Worm (Caenorhabditis elegans) whole organism, L4 larva: ENCODE results near the gene F22D3.4.

Experiments used
- F37D6.2 ChIP-seq: sonication (generic microtip); optimal IDR thresholded peaks from 2 replicates; lab custom pipeline; 2016; ENCODE audit warnings: mild to moderate bottlenecking, missing genetic modification characterization, missing compliant biosample characterization
- T20F7.1 ChIP-seq: fragments of 200-800 bp; sonication (Bioruptor generic); optimal IDR thresholded peaks from 2 replicates; lab custom pipeline; 2018; ENCODE audit warnings: mild to moderate bottlenecking, missing genetic modification characterization, missing compliant biosample characterization
- Y105C5A.15 ChIP-seq: fragments of 200-800 bp; sonication (Bioruptor generic); IDR thresholded peaks from 2 replicates; pipeline ENCODE4 v1.3.6; 2022; ENCODE audit warnings: missing genetic modification characterization, missing compliant biosample characterization
- ZK337.2 ChIP-seq: fragments of 200-800 bp; sonication (Bioruptor generic); IDR thresholded peaks from 2 replicates; pipeline ENCODE4 v1.3.6; 2022; ENCODE audit warnings: missing genetic modification reagents, missing genetic modification characterization, missing compliant biosample characterization
- ZK546.5 ChIP-seq, 2 experiments: sonication (generic microtip); optimal IDR thresholded peaks; 2 replicates each; lab custom pipeline; 2017; ENCODE audit warnings: missing biosample characterization in 2 of 2, missing genetic modification characterization in 2 of 2
- aha-1 ChIP-seq: fragments of 150-350 bp; peaks from one replicate; lab custom pipeline; 2014; ENCODE audit warnings: missing biosample characterization, missing genetic modification characterization
- arid-1 ChIP-seq: fragments of 200-800 bp; sonication (Bioruptor generic); conservative IDR thresholded peaks from 2 replicates; pipeline ENCODE4 v1.3.6; 2022; ENCODE audit warnings: missing genetic modification reagents, missing genetic modification characterization, missing compliant biosample characterization
- ceh-32 ChIP-seq: sonication (generic microtip); optimal IDR thresholded peaks from 2 replicates; lab custom pipeline; 2016; ENCODE audit warnings: mild to moderate bottlenecking, missing genetic modification characterization, missing compliant biosample characterization; ENCODE audit not compliant: poor library complexity
- ctbp-1 ChIP-seq: fragments of 200-800 bp; sonication (Bioruptor generic); IDR thresholded peaks from 2 replicates; pipeline ENCODE4 v1.3.6; 2022; ENCODE audit warnings: missing genetic modification reagents, missing genetic modification characterization, missing compliant biosample characterization
- dmd-6 ChIP-seq: fragments of 200-800 bp; sonication (Bioruptor generic); IDR thresholded peaks from 2 replicates; pipeline ENCODE4 v1.3.6; 2022; ENCODE audit warnings: missing genetic modification reagents, missing genetic modification characterization, missing compliant biosample characterization
- dmd-9 ChIP-seq: fragments of 200-800 bp; sonication (Bioruptor generic); IDR thresholded peaks from 2 replicates; pipeline ENCODE4 v1.3.6; 2022; ENCODE audit warnings: missing genetic modification reagents, missing genetic modification characterization, missing compliant biosample characterization
- dpl-1 ChIP-seq: fragments of 150-350 bp; optimal IDR thresholded peaks from 2 replicates; lab custom pipeline; 2014; ENCODE audit warnings: missing biosample characterization, missing genetic modification reagents, missing genetic modification characterization
- dve-1 ChIP-seq: sonication (generic microtip); optimal IDR thresholded peaks from 2 replicates; lab custom pipeline; 2017; ENCODE audit warnings: antibody characterized with exemption, mild to moderate bottlenecking, missing genetic modification characterization, missing compliant biosample characterization; ENCODE audit not compliant: insufficient read depth
- fos-1 ChIP-seq: fragments of 150-350 bp; optimal IDR thresholded peaks from 2 replicates; lab custom pipeline; 2014; ENCODE audit warnings: missing biosample characterization, missing genetic modification characterization
- gei-8 ChIP-seq: fragments of 200-800 bp; sonication (Bioruptor generic); optimal IDR thresholded peaks from 2 replicates; lab custom pipeline; 2018; ENCODE audit warnings: mild to moderate bottlenecking, missing genetic modification characterization, missing compliant biosample characterization
- hif-1 ChIP-seq, 2 experiments: sonication (generic microtip); optimal IDR thresholded peaks; 2 replicates each; lab custom pipeline; 2016 to 2017; ENCODE audit warnings: missing compliant biosample characterization in 2 of 2, missing genetic modification characterization in 2 of 2, missing genetic modification reagents in 2 of 2, missing genotype in 2 of 2, mild to moderate bottlenecking in 1 of 2
- hlh-11 ChIP-seq: fragments of 200-800 bp; sonication (Bioruptor generic); optimal IDR thresholded peaks from 2 replicates; lab custom pipeline; 2018; ENCODE audit warnings: mild to moderate bottlenecking, missing genetic modification characterization, missing compliant biosample characterization
- hlh-30 ChIP-seq: sonication (generic microtip); optimal IDR thresholded peaks from 2 replicates; lab custom pipeline; 2017; ENCODE audit warnings: antibody characterized with exemption, mild to moderate bottlenecking, missing genetic modification characterization, missing compliant biosample characterization; ENCODE audit not compliant: insufficient read depth
- lim-7 ChIP-seq: fragments of 200-800 bp; sonication (Bioruptor generic); IDR thresholded peaks from 2 replicates; pipeline ENCODE4 v1.3.6; 2022; ENCODE audit warnings: missing genetic modification characterization, missing compliant biosample characterization
- lin-13 ChIP-seq: fragments of 150-350 bp; optimal IDR thresholded peaks from 2 replicates; lab custom pipeline; 2014; ENCODE audit warnings: missing biosample characterization, missing genetic modification reagents, missing genetic modification characterization
- lin-38 ChIP-seq: fragments of 200-800 bp; sonication (Bioruptor generic); IDR thresholded peaks from 2 replicates; pipeline ENCODE4 v1.3.6; 2022; ENCODE audit warnings: missing genetic modification reagents, missing genetic modification characterization, missing compliant biosample characterization
- lsy-2 ChIP-seq, 2 experiments: fragments of 150-350 bp in 1 of 2; sonication (generic microtip) in 1 of 2; optimal IDR thresholded peaks; 2 replicates each; lab custom pipeline; 2014 to 2017; ENCODE audit warnings: missing biosample characterization in 2 of 2, missing genetic modification characterization in 2 of 2
- madf-9 ChIP-seq: fragments of 200-800 bp; sonication (Bioruptor generic); conservative IDR thresholded peaks from 2 replicates; pipeline ENCODE4 v1.3.6; 2022; ENCODE audit warnings: missing genetic modification reagents, missing genetic modification characterization, missing compliant biosample characterization
- mxl-3 ChIP-seq: fragments of 200-800 bp; sonication (Bioruptor generic); optimal IDR thresholded peaks from 2 replicates; lab custom pipeline; 2018; ENCODE audit warnings: mild to moderate bottlenecking, missing genetic modification characterization, missing compliant biosample characterization
- nhr-237 ChIP-seq: sonication (generic microtip); optimal IDR thresholded peaks from 2 replicates; lab custom pipeline; 2017; ENCODE audit warnings: missing biosample characterization, missing genetic modification characterization
- nhr-25 ChIP-seq: sonication (generic microtip); optimal IDR thresholded peaks from 2 replicates; lab custom pipeline; 2017; ENCODE audit warnings: missing genetic modification characterization, mild to moderate bottlenecking, missing compliant biosample characterization, antibody characterized with exemption, moderate library complexity, borderline replicate concordance; ENCODE audit not compliant: insufficient read depth
- nhr-28 ChIP-seq: fragments of 150-350 bp; optimal IDR thresholded peaks from 2 replicates; lab custom pipeline; 2014; ENCODE audit warnings: missing biosample characterization, missing genetic modification characterization
- nhr-41 ChIP-seq: fragments of 200-800 bp; sonication (Bioruptor generic); IDR thresholded peaks from 2 replicates; pipeline ENCODE4 v1.3.6; 2022; ENCODE audit warnings: missing genetic modification reagents, missing genetic modification characterization, missing compliant biosample characterization
- nhr-48 ChIP-seq: sonication (generic microtip); optimal IDR thresholded peaks from 2 replicates; lab custom pipeline; 2016; ENCODE audit warnings: mild to moderate bottlenecking, missing genetic modification characterization, missing compliant biosample characterization
- nhr-6 ChIP-seq: fragments of 150-350 bp; optimal IDR thresholded peaks from 2 replicates; lab custom pipeline; 2014; ENCODE audit warnings: missing biosample characterization, missing genetic modification characterization
- nhr-76 ChIP-seq: fragments of 150-350 bp; optimal IDR thresholded peaks from 2 replicates; lab custom pipeline; 2014; ENCODE audit warnings: missing biosample characterization, missing genetic modification characterization
- pha-4 ChIP-seq, 2 experiments: fragments of 150-350 bp in 1 of 2; fragments of 200-800 bp in 1 of 2; sonication (Bioruptor generic) in 1 of 2; IDR thresholded peaks in 1 of 2; optimal IDR thresholded peaks in 1 of 2; 2 replicates each; pipeline versions ENCODE4 v1.3.6 to Lab custom; 2014 to 2022; ENCODE audit warnings: missing genetic modification characterization in 2 of 2, missing genetic modification reagents in 2 of 2, missing biosample characterization in 1 of 2, missing compliant biosample characterization in 1 of 2
- php-3 ChIP-seq: fragments of 200-800 bp; sonication (Bioruptor generic); IDR thresholded peaks from 2 replicates; pipeline ENCODE4 v1.3.6; 2022; ENCODE audit warnings: missing genetic modification reagents, missing genetic modification characterization, missing compliant biosample characterization
- pqm-1 ChIP-seq: sonication (generic microtip); optimal IDR thresholded peaks from 2 replicates; lab custom pipeline; 2017; ENCODE audit warnings: missing biosample characterization, missing genetic modification characterization
- rbr-2 ChIP-seq: sonication (generic microtip); optimal IDR thresholded peaks from 2 replicates; lab custom pipeline; 2016; ENCODE audit warnings: missing genotype, missing genetic modification characterization, missing compliant biosample characterization
- saeg-2 ChIP-seq: fragments of 200-800 bp; sonication (Bioruptor generic); IDR thresholded peaks from 2 replicates; pipeline ENCODE4 v1.3.6; 2022; ENCODE audit warnings: missing genetic modification reagents, missing genetic modification characterization, missing compliant biosample characterization
- skn-1 ChIP-seq: fragments of 150-350 bp; optimal IDR thresholded peaks from 2 replicates; lab custom pipeline; 2014; ENCODE audit warnings: missing biosample characterization, missing genetic modification characterization
- snpc-1.2 ChIP-seq: fragments of 200-800 bp; sonication (Bioruptor generic); IDR thresholded peaks from 2 replicates; pipeline ENCODE4 v1.3.6; 2022; ENCODE audit warnings: missing genetic modification reagents, missing genetic modification characterization, missing compliant biosample characterization
- tag-97 ChIP-seq: fragments of 200-800 bp; sonication (Bioruptor generic); IDR thresholded peaks from 2 replicates; pipeline ENCODE4 v1.3.6; 2022; ENCODE audit warnings: missing genetic modification characterization, missing compliant biosample characterization
- tra-1 ChIP-seq: fragments of 200-800 bp; sonication (Bioruptor generic); IDR thresholded peaks from 2 replicates; pipeline ENCODE4 v1.3.6; 2022; ENCODE audit warnings: missing genetic modification reagents, missing genetic modification characterization, missing compliant biosample characterization
- unc-39 ChIP-seq: sonication (generic microtip); optimal IDR thresholded peaks from 2 replicates; lab custom pipeline; 2017; ENCODE audit warnings: missing biosample characterization, missing genetic modification characterization
- zfp-2 ChIP-seq: sonication (generic microtip); optimal IDR thresholded peaks from 2 replicates; lab custom pipeline; 2016; ENCODE audit warnings: mild to moderate bottlenecking, missing genetic modification characterization, missing compliant biosample characterization
- zip-2 ChIP-seq: fragments of 150-350 bp; optimal IDR thresholded peaks from 2 replicates; lab custom pipeline; 2014; ENCODE audit warnings: missing biosample characterization, missing genetic modification characterization
- ztf-11 ChIP-seq: fragments of 150-350 bp; optimal IDR thresholded peaks from 2 replicates; lab custom pipeline; 2014; ENCODE audit warnings: missing biosample characterization, missing genetic modification characterization

Gene F22D3.4

ce11 chrII:6926488-6926887 is 915 bp downstream of the F22D3.4 start (continued):
- TF ChIP-seq dve-1, result peak; percentile 93
- no peak for TF ChIP-seq fos-1 (tag; lab: Kevin White, UChicago)
- TF ChIP-seq pqm-1 (tag; lab: Kevin White, UChicago), result peak; percentile 68
- peak; percentile 83 for TF ChIP-seq rbr-2
- peak; percentile 41 for TF ChIP-seq lin-38 (GFP tag; lab: Robert Waterston, UW)
- no peak for TF ChIP-seq unc-39 (tag; lab: Kevin White, UChicago)
- no peak for TF ChIP-seq dmd-9 (GFP tag; lab: Robert Waterston, UW)

ce11 chrII:6926054-6926453 is 1.3 kb downstream of the F22D3.4 start:
- TF ChIP-seq madf-9 (GFP tag; lab: Robert Waterston, UW) (peak; percentile 81), saeg-2 (GFP tag; lab: Robert Waterston, UW) (no peak)

- TF ChIP-seq tra-1 (GFP tag; lab: Robert Waterston, UW) (no peak), F37D6.2 (no peak), snpc-1.2 (GFP tag; lab: Robert Waterston, UW) (no peak), hif-1 (tag; optimal IDR thresholded peaks at IDR 0.05; lab: Kevin White, UChicago) (no peak), ZK337.2 (GFP tag; lab: Robert Waterston, UW) (no peak), nhr-41 (GFP tag; lab: Robert Waterston, UW) (no peak), zip-2 (tag; lab: Kevin White, UChicago) (no peak), dpl-1 (GFP tag; lab: Kevin White, UChicago) (no peak), gei-8 (GFP tag; lab: Kevin White, UChicago) (no peak), pqm-1 (tag; lab: Kevin White, UChicago) (no peak), pha-4 (GFP tag; IDR thresholded peaks at IDR 0.05; lab: Robert Waterston, UW) (no peak), pha-4 (tag; optimal IDR thresholded peaks at IDR 0.05; lab: Kevin White, UChicago) (no peak), T20F7.1 (GFP tag; lab: Kevin White, UChicago) (no peak), Y105C5A.15 (no peak), dmd-9 (GFP tag; lab: Robert Waterston, UW) (no peak), skn-1 (tag; lab: Kevin White, UChicago) (no peak), dve-1 (no peak), lin-38 (GFP tag; lab: Robert Waterston, UW) (no peak)
Measured at ce11 chrII:6923792-6924191, 3.6 kb downstream of the F22D3.4 start.

ce11 chrII:6919363-6919851 is 8.0 kb downstream of the F22D3.4 start, which contains the start of gene B0252.1:
Gene B0252.1 (plus strand): TSS chrII:6919680.
- TF ChIP-seq gei-8 (GFP tag; lab: Kevin White, UChicago), result no peak
- TF ChIP-seq F37D6.2, result no peak
- no peak for TF ChIP-seq rbr-2
- TF ChIP-seq nhr-237 (tag; lab: Kevin White, UChicago), result no peak
- peak; percentile 68 for TF ChIP-seq hlh-11 (tag; lab: Kevin White, UChicago)
- peak; percentile 30; the same call in 1 of the 2 replicates for TF ChIP-seq dmd-6 (GFP tag; lab: Robert Waterston, UW)
- TF ChIP-seq ceh-32 (tag; lab: Kevin White, UChicago), result no peak
- peak; percentile 13 for TF ChIP-seq aha-1 (tag; lab: Kevin White, UChicago)
- TF ChIP-seq nhr-76 (tag; lab: Kevin White, UChicago), result no peak
- no peak for TF ChIP-seq hlh-30
- peak; percentile 97 for TF ChIP-seq nhr-28 (tag; lab: Kevin White, UChicago)
- peak; percentile 56 for TF ChIP-seq pqm-1 (tag; lab: Kevin White, UChicago)
- TF ChIP-seq nhr-48 (tag; lab: Kevin White, UChicago), result no peak
- no peak for TF ChIP-seq nhr-25 (tag; lab: Kevin White, UChicago)
- TF ChIP-seq nhr-6 (tag; lab: Kevin White, UChicago), result no peak
- no peak for TF ChIP-seq madf-9 (GFP tag; lab: Robert Waterston, UW)
- no peak for TF ChIP-seq ZK546.5 (tag; optimal IDR thresholded peaks at IDR 0.05; lab: Kevin White, UChicago)
- no peak for TF ChIP-seq zfp-2 (tag; lab: Kevin White, UChicago)
- no peak for TF ChIP-seq arid-1
- peak; percentile 20 for TF ChIP-seq mxl-3 (GFP tag; lab: Kevin White, UChicago)
- TF ChIP-seq T20F7.1 (GFP tag; lab: Kevin White, UChicago), result no peak
- TF ChIP-seq lsy-2 (tag; optimal IDR thresholded peaks at IDR 0.05; lab: Kevin White, UChicago), result no peak
- peak; percentile 95 for TF ChIP-seq php-3 (GFP tag; lab: Robert Waterston, UW)
- no peak for TF ChIP-seq tag-97
- no peak for TF ChIP-seq lim-7 (GFP tag; lab: Robert Waterston, UW)
- no peak for TF ChIP-seq Y105C5A.15
- TF ChIP-seq ctbp-1, result no peak
- TF ChIP-seq ztf-11 (tag; lab: Kevin White, UChicago), result no peak
- TF ChIP-seq lin-13, result no peak
